Fruit fly (Drosophila melanogaster) whole organism, larva: ENCODE measurements around the gene CG31230.

Experiments
- noc ChIP-seq: fragments of 200-800 bp; sonication (Bioruptor generic); optimal IDR thresholded peaks from 3 replicates; lab custom pipeline; 2019; ENCODE audit warnings: missing biosample characterization, mild to moderate bottlenecking, missing genetic modification characterization, moderate library complexity

Gene CG31230

dm6 chr3R:18677500-18677940, 6.0 kb downstream of the CG31230 start, which contains the start of the genes dind and CG7706:
dind (minus strand) TSS chr3R:18677539.
CG7706 (plus strand) TSS chr3R:18677818.
- TF ChIP-seq noc: no peak

- TF ChIP-seq noc: no peak
Observed at dm6 chr3R:18680332-18680731, 8.9 kb downstream of the CG31230 start, which contains the start of the genes CG46318 and ChT. CG46318 (plus strand) TSS chr3R:18680604. ChT (plus strand) TSS chr3R:18680604.

- TF ChIP-seq noc: no peak
Observed at dm6 chr3R:18681054-18681453, 9.6 kb downstream of the CG31230 start.

dm6 chr3R:18692619-18693018, 21.1 kb downstream of the CG31230 start, which contains the start of gene Muc91C:
Muc91C (minus strand) TSS chr3R:18692719.
- no peak for TF ChIP-seq noc

dm6 chr3R:18693611-18694010, 22.1 kb downstream of the CG31230 start, which contains the start of gene CG14300:
CG14300 (minus strand) TSS chr3R:18693711.
- TF ChIP-seq noc: no peak

dm6 chr3R:18694952-18695351, 23.5 kb downstream of the CG31230 start, which contains the start of gene CG34282:
CG34282 (plus strand) TSS chr3R:18695252.
- no peak for TF ChIP-seq noc

dm6 chr3R:18698855-18699569, 27.5 kb downstream of the CG31230 start:
- TF ChIP-seq noc: no peak

dm6 chr3R:18703514-18703913, 32.0 kb downstream of the CG31230 start:
- TF ChIP-seq noc: no peak

dm6 chr3R:18705150-18705549, 33.7 kb downstream of the CG31230 start, which contains the start of the genes ChAT and VAChT:
ChAT (plus strand) TSS chr3R:18705501.
VAChT (plus strand) TSS chr3R:18705501.
- TF ChIP-seq noc: no peak

dm6 chr3R:18706289-18706688, 34.8 kb downstream of the CG31230 start:
- no peak for TF ChIP-seq noc

dm6 chr3R:18707492-18707891, 36.0 kb downstream of the CG31230 start:
- TF ChIP-seq noc: no peak

- TF ChIP-seq noc: peak; percentile 45
Observed at dm6 chr3R:18719767-18720341, 48.4 kb downstream of the CG31230 start.

- no peak for TF ChIP-seq noc
Observed at dm6 chr3R:18721368-18721767, 49.9 kb downstream of the CG31230 start.
